Fruit fly (Drosophila melanogaster) whole organism, adult: Measurements from ENCODE around the gene CG42798.
A peak's percentile ranks its signal among the peaks of the same experiment; 100 is the strongest.

ENCODE experiments used
- CG14711 ChIP-seq: fragments of 200-800 bp; sonication (Bioruptor generic); optimal IDR thresholded peaks from 2 replicates; lab custom pipeline; 2018; ENCODE audit warnings: missing biosample characterization, mild to moderate bottlenecking, missing genetic modification characterization, moderate library complexity
- CG1620 ChIP-seq: fragments of 200-800 bp; sonication (Bioruptor generic); optimal IDR thresholded peaks from 2 replicates; lab custom pipeline; 2016; ENCODE audit warnings: missing biosample characterization, missing genetic modification characterization
- CG33017 ChIP-seq: fragments of 200-800 bp; sonication (Bioruptor generic); optimal IDR thresholded peaks from 2 replicates; lab custom pipeline; 2018; ENCODE audit warnings: missing biosample characterization, mild to moderate bottlenecking, missing genetic modification characterization, moderate library complexity
- CG7045 ChIP-seq: fragments of 200-800 bp; sonication (Bioruptor generic); optimal IDR thresholded peaks from 2 replicates; lab custom pipeline; 2017; ENCODE audit warnings: missing biosample characterization, mild to moderate bottlenecking, missing genetic modification characterization
- Clk ChIP-seq: fragments of 200-800 bp; sonication (Bioruptor generic); optimal IDR thresholded peaks from 2 replicates; lab custom pipeline; 2017; ENCODE audit warnings: missing biosample characterization, missing genetic modification characterization
- Crg-1 ChIP-seq: fragments of 200-800 bp; sonication (Bioruptor generic); optimal IDR thresholded peaks from 2 replicates; lab custom pipeline; 2016; ENCODE audit warnings: missing biosample characterization, missing genetic modification characterization
- Hr96 ChIP-seq: fragments of 200-800 bp; sonication (Bioruptor generic); optimal IDR thresholded peaks from 2 replicates; lab custom pipeline; 2016; ENCODE audit warnings: missing biosample characterization, missing genetic modification characterization
- Mnt ChIP-seq: fragments of 200-800 bp; sonication (Bioruptor generic); optimal IDR thresholded peaks from 2 replicates; lab custom pipeline; 2016; ENCODE audit warnings: missing biosample characterization, mild to moderate bottlenecking, missing genetic modification characterization
- bab1 ChIP-seq: fragments of 200-800 bp; sonication (Bioruptor generic); optimal IDR thresholded peaks from 3 replicates; lab custom pipeline; 2019; ENCODE audit warnings: missing biosample characterization, mild to moderate bottlenecking, missing genetic modification characterization, moderate library complexity
- cic ChIP-seq: fragments of 200-800 bp; sonication (Bioruptor generic); optimal IDR thresholded peaks from 2 replicates; lab custom pipeline; 2017; ENCODE audit warnings: missing biosample characterization, mild to moderate bottlenecking, missing genetic modification characterization, moderate library complexity
- kay ChIP-seq: fragments of 200-800 bp; sonication (Bioruptor generic); peaks from one replicate; lab custom pipeline; 2016; ENCODE audit warnings: missing biosample characterization, missing genetic modification characterization, borderline replicate concordance
- ovo ChIP-seq: fragments of 200-800 bp; sonication (Bioruptor generic); optimal IDR thresholded peaks from 2 replicates; lab custom pipeline; 2016; ENCODE audit warnings: missing biosample characterization, missing genetic modification characterization
- tj ChIP-seq: fragments of 200-800 bp; sonication (Bioruptor generic); optimal IDR thresholded peaks from 3 replicates; lab custom pipeline; 2017; ENCODE audit warnings: missing biosample characterization, mild to moderate bottlenecking, missing genetic modification characterization, moderate library complexity
- toe ChIP-seq: fragments of 200-800 bp; sonication (Bioruptor generic); optimal IDR thresholded peaks from 2 replicates; lab custom pipeline; 2016; ENCODE audit warnings: missing biosample characterization, missing genetic modification characterization

DNA sequence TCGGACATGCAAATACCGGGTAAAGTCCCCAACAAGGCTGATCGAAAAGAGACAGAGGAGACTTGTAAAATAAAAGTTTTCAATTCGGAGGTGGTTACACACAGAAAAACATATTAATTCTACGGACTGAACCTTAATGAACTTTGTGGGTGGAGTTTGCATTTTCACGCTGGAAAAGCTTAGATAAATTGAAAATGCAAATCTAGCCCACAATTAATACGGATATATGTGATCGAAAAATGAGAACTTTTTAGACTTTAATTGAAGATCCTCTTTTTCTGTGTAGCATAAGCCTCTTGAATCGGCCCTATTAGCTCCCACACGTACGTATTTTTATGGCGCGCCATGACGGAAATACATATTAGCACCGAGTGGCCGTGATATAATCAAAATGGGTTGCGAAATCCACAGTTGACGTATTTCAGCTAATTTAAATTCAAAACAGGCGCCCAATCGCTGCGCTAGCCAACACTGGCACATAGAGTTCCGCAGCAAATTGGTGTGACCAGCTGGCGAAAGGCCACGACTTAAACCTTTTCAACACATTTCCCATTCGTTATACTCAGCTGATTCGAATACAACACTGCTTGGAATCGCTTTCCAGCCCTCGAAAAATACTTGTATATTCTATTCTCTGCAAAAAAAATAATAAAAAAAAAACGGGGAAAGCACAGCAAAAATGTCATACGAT is 21.0 kb upstream of the CG42798 start:
- TF ChIP-seq Clk (no peak), Crg-1 (peak; percentile 78), CG1620 (peak; percentile 84), CG7045 (peak; percentile 65), CG14711 (tag; lab: Kevin White, UChicago) (peak; percentile 74), cic (GFP tag; lab: Kevin White, UChicago) (peak; percentile 56), Mnt (peak; percentile 70), ovo (GFP tag; lab: Kevin White, UChicago) (peak; percentile 59), kay (GFP tag; lab: Kevin White, UChicago) (no peak), Hr96 (GFP tag; lab: Kevin White, UChicago) (peak; percentile 74), bab1 (GFP tag; lab: Kevin White, UChicago) (peak; percentile 83), tj (GFP tag; lab: Kevin White, UChicago) (peak; percentile 68), toe (peak; percentile 75), CG33017 (tag; lab: Kevin White, UChicago) (peak; percentile 55)
